Fruit fly (Drosophila melanogaster): Measurements from ENCODE around the gene CG5653.

The CG5653 gene

dm6 chr3L:9011485-9012389 lies 45.6 kb upstream of the CG5653 start (continued):
- TF ChIP-seq Antp (GFP tag; optimal IDR thresholded peaks at IDR 0.05) (peak; percentile 87), Camta (GFP tag; optimal IDR thresholded peaks at IDR 0.05) (peak; percentile 85), lab (GFP tag; optimal IDR thresholded peaks at IDR 0.05) (peak; percentile 34), Blimp-1 (GFP tag; optimal IDR thresholded peaks at IDR 0.05) (peak; percentile 76), lmd (GFP tag; IDR thresholded peaks at IDR 0.05) (peak; percentile 73), CG17802 (tag; optimal IDR thresholded peaks at IDR 0.05) (peak; percentile 45), Pdp1 (GFP tag; optimal IDR thresholded peaks at IDR 0.05) (peak; percentile 70 to 78), HmgD (GFP tag; optimal IDR thresholded peaks at IDR 0.05) (peak; percentile 31), Ets97D (GFP tag; optimal IDR thresholded peaks at IDR 0.05) (no peak), CG12659 (GFP tag; optimal IDR thresholded peaks at IDR 0.05) (no peak), rib (GFP tag; IDR thresholded peaks at IDR 0.05) (no peak), Fer3 (tag; optimal IDR thresholded peaks at IDR 0.05) (no peak), luna (GFP tag; optimal IDR thresholded peaks at IDR 0.05) (no peak), klu (GFP tag; IDR thresholded peaks at IDR 0.05) (peak; percentile 55; the same call in 1 of the 2 replicates), Drgx (GFP tag; IDR thresholded peaks at IDR 0.05) (no peak), Kr (GFP tag; optimal IDR thresholded peaks at IDR 0.05) (no peak), CG15011 (GFP tag; optimal IDR thresholded peaks at IDR 0.05) (no peak), slbo (GFP tag; IDR thresholded peaks at IDR 0.05) (0 out of 2 replicates have a peak, but pooled peaks have one; percentile 28), CG14667 (GFP tag; IDR thresholded peaks at IDR 0.05) (peak; percentile 79), Eip74EF (GFP tag; optimal IDR thresholded peaks at IDR 0.05) (no peak), sc (optimal IDR thresholded peaks at IDR 0.05) (no peak), sc (GFP tag; optimal IDR thresholded peaks at IDR 0.05) (peak; percentile 61), CG4282 (GFP tag; optimal IDR thresholded peaks at IDR 0.05) (no peak), Bteb2 (GFP tag; optimal IDR thresholded peaks at IDR 0.05) (peak; percentile 2), CG9727 (GFP tag; optimal IDR thresholded peaks at IDR 0.05) (peak; percentile 94), CG4424 (GFP tag; optimal IDR thresholded peaks at IDR 0.05) (peak; percentile 84), Sry-δ (GFP tag; optimal IDR thresholded peaks at IDR 0.05) (peak; percentile 38), CG10267 (tag; optimal IDR thresholded peaks at IDR 0.05) (peak; percentile 84), Lim3 (GFP tag; IDR thresholded peaks at IDR 0.05) (no peak), tll (GFP tag; optimal IDR thresholded peaks at IDR 0.05) (peak in 1 of 2 experiments; percentile 16), CG11560 (tag; IDR thresholded peaks at IDR 0.05) (no peak; the same call in 1 of the 3 replicates), CG16779 (GFP tag; IDR thresholded peaks at IDR 0.05) (no peak), oc (tag; optimal IDR thresholded peaks at IDR 0.05) (peak; percentile 35), CG3407 (GFP tag; optimal IDR thresholded peaks at IDR 0.05) (peak; percentile 55), nom (GFP tag; optimal IDR thresholded peaks at IDR 0.05) (no peak), CG11504 (tag; optimal IDR thresholded peaks at IDR 0.05) (peak; percentile 67), unpg (GFP tag; optimal IDR thresholded peaks at IDR 0.05) (peak; percentile 73), CG11456 (GFP tag; IDR thresholded peaks at IDR 0.05) (peak; percentile 68; the same call in 2 of the 3 replicates), fru (optimal IDR thresholded peaks at IDR 0.05) (no peak), CG4730 (GFP tag; IDR thresholded peaks at IDR 0.05) (peak; percentile 68), zen (tag; optimal IDR thresholded peaks at IDR 0.05) (peak; percentile 46), nerfin-2 (GFP tag; IDR thresholded peaks at IDR 0.05; ENCODE audit: partially characterized antibody) (no peak), CG2875 (GFP tag; optimal IDR thresholded peaks at IDR 0.05) (peak; percentile 64), CG2116 (GFP tag; optimal IDR thresholded peaks at IDR 0.05) (peak; percentile 23), sqz (GFP tag; optimal IDR thresholded peaks at IDR 0.05) (peak; percentile 65), CG6791 (GFP tag; IDR thresholded peaks at IDR 0.05; ENCODE audit: partially characterized antibody) (no peak), HLH3B (GFP tag; IDR thresholded peaks at IDR 0.05) (peak; percentile 80), CG6813 (GFP tag; optimal IDR thresholded peaks at IDR 0.05) (peak; percentile 79)
